Fruit fly (Drosophila melanogaster) whole organism, embryonic: ENCODE results near the gene CG3119.
A peak's percentile ranks its signal among the peaks of the same experiment; 100 is the strongest.

Source experiments
- Aef1 ChIP-seq: fragments of 200-800 bp; sonication (Bioruptor generic); IDR thresholded peaks from 3 replicates; pipeline ENCODE4 v1.3.6; 2022; ENCODE audit warnings: missing biosample characterization, missing genetic modification characterization
- BEAF-32 ChIP-seq: fragments of 200-800 bp; sonication (Bioruptor generic); optimal IDR thresholded peaks from 3 replicates; lab custom pipeline; 2017; ENCODE audit warnings: missing biosample characterization, missing genetic modification characterization, mild to moderate bottlenecking, moderate library complexity, missing genetic modification reagents
- Blimp-1 ChIP-seq: fragments of 200-800 bp; sonication (Bioruptor generic); optimal IDR thresholded peaks from 3 replicates; lab custom pipeline; 2018; ENCODE audit warnings: missing biosample characterization, missing genetic modification characterization, mild to moderate bottlenecking, moderate library complexity, missing genetic modification reagents
- CG10543 ChIP-seq: fragments of 200-800 bp; sonication (Bioruptor generic); optimal IDR thresholded peaks from 3 replicates; lab custom pipeline; 2017; ENCODE audit warnings: missing biosample characterization, mild to moderate bottlenecking, missing genetic modification characterization, moderate library complexity
- CG11085 ChIP-seq: fragments of 200-800 bp; sonication (Bioruptor generic); IDR thresholded peaks from 2 replicates; pipeline ENCODE4 v1.3.6; 2022; ENCODE audit warnings: missing biosample characterization, missing genetic modification characterization
- CG12104 ChIP-seq: fragments of 200-800 bp; sonication (Bioruptor generic); optimal IDR thresholded peaks from 3 replicates; lab custom pipeline; 2016; ENCODE audit warnings: missing biosample characterization, missing genetic modification characterization
- CG12299 ChIP-seq: fragments of 200-800 bp; sonication (Bioruptor generic); optimal IDR thresholded peaks from 2 replicates; lab custom pipeline; 2018; ENCODE audit warnings: missing biosample characterization, mild to moderate bottlenecking, missing genetic modification characterization
- CG12744 ChIP-seq: fragments of 200-800 bp; sonication (Bioruptor generic); optimal IDR thresholded peaks from 2 replicates; lab custom pipeline; 2016; ENCODE audit warnings: missing biosample characterization, missing genetic modification characterization
- CG15011 ChIP-seq: fragments of 200-800 bp; sonication (Bioruptor generic); optimal IDR thresholded peaks from 3 replicates; lab custom pipeline; 2018; ENCODE audit warnings: missing biosample characterization, mild to moderate bottlenecking, missing genetic modification characterization
- CG16863 ChIP-seq: fragments of 200-800 bp; sonication (Bioruptor generic); optimal IDR thresholded peaks from 3 replicates; lab custom pipeline; 2016; ENCODE audit warnings: missing biosample characterization, missing genetic modification characterization
- CG17359 ChIP-seq: fragments of 200-800 bp; sonication (Bioruptor generic); optimal IDR thresholded peaks from 3 replicates; lab custom pipeline; 2018; ENCODE audit warnings: missing biosample characterization, mild to moderate bottlenecking, missing genetic modification characterization, moderate library complexity
- CG17802 ChIP-seq: fragments of 200-800 bp; sonication (Bioruptor generic); optimal IDR thresholded peaks from 2 replicates; lab custom pipeline; 2018; ENCODE audit warnings: missing biosample characterization, mild to moderate bottlenecking, missing genetic modification characterization, moderate library complexity
- CG31365 ChIP-seq: fragments of 200-800 bp; sonication (Bioruptor generic); optimal IDR thresholded peaks from 2 replicates; lab custom pipeline; 2018; ENCODE audit warnings: missing biosample characterization, mild to moderate bottlenecking, missing genetic modification characterization
- CG3407 ChIP-seq: fragments of 200-800 bp; sonication (Bioruptor generic); optimal IDR thresholded peaks from 2 replicates; lab custom pipeline; 2018; ENCODE audit warnings: missing biosample characterization, mild to moderate bottlenecking, missing genetic modification characterization
- CG42726 ChIP-seq: fragments of 200-800 bp; sonication (Bioruptor generic); IDR thresholded peaks from 2 replicates; pipeline ENCODE4 v1.3.6; 2022; ENCODE audit warnings: missing biosample characterization, missing genetic modification characterization; ENCODE audit not compliant: partially characterized antibody
- CG6175 ChIP-seq: fragments of 200-800 bp; sonication (Bioruptor generic); IDR thresholded peaks from 3 replicates; pipeline ENCODE4 v1.3.6; 2022; ENCODE audit warnings: missing biosample characterization, missing genetic modification characterization
- CG7556 ChIP-seq: fragments of 200-800 bp; sonication (Bioruptor generic); optimal IDR thresholded peaks from 2 replicates; lab custom pipeline; 2017; ENCODE audit warnings: missing biosample characterization, mild to moderate bottlenecking, missing genetic modification characterization
- CG9609 ChIP-seq: fragments of 200-800 bp; sonication (Bioruptor generic); optimal IDR thresholded peaks from 3 replicates; lab custom pipeline; 2016; ENCODE audit warnings: missing biosample characterization, missing genetic modification characterization
- CTCF ChIP-seq: fragments of 200-800 bp; sonication (Bioruptor generic); optimal IDR thresholded peaks from 2 replicates; lab custom pipeline; 2017; ENCODE audit warnings: missing biosample characterization, mild to moderate bottlenecking, missing genetic modification characterization, moderate library complexity
- Dbx ChIP-seq: fragments of 200-800 bp; sonication (Bioruptor generic); IDR thresholded peaks from 3 replicates; pipeline ENCODE4 v1.3.6; 2022; ENCODE audit warnings: missing biosample characterization, missing genetic modification characterization
- Dek ChIP-seq: fragments of 200-800 bp; sonication (Bioruptor generic); optimal IDR thresholded peaks from 3 replicates; lab custom pipeline; 2019; ENCODE audit warnings: missing biosample characterization, mild to moderate bottlenecking, missing genetic modification characterization, moderate library complexity
- Doc3 ChIP-seq: fragments of 200-800 bp; sonication (Bioruptor generic); IDR thresholded peaks from 3 replicates; pipeline ENCODE4 v1.3.6; 2022; ENCODE audit warnings: missing biosample characterization, missing genetic modification characterization; ENCODE audit not compliant: partially characterized antibody
- Dref ChIP-seq: fragments of 200-800 bp; sonication (Bioruptor generic); IDR thresholded peaks from 2 replicates; pipeline ENCODE4 v1.3.6; 2022; ENCODE audit warnings: missing biosample characterization, missing genetic modification characterization
- Eip74EF ChIP-seq, 2 experiments: fragments of 200-800 bp in 1 of 2; fragments of >200 bp in 1 of 2; sonication (Bioruptor generic) in 1 of 2; optimal IDR thresholded peaks; 2 replicates each; lab custom pipeline; 2017 to 2019; ENCODE audit warnings: missing biosample characterization in 2 of 2, missing genetic modification characterization in 2 of 2, mild to moderate bottlenecking in 1 of 2, moderate library complexity in 1 of 2
- Elba2 ChIP-seq: fragments of 200-800 bp; sonication (Bioruptor generic); optimal IDR thresholded peaks from 3 replicates; lab custom pipeline; 2016; ENCODE audit warnings: missing biosample characterization, missing genetic modification characterization
- Ets65A ChIP-seq: fragments of 200-800 bp; sonication (Bioruptor generic); peaks from one replicate; lab custom pipeline; 2016; ENCODE audit warnings: missing biosample characterization, missing genetic modification characterization
- HmgD ChIP-seq: fragments of 200-800 bp; sonication (Bioruptor generic); optimal IDR thresholded peaks from 3 replicates; lab custom pipeline; 2016; ENCODE audit warnings: missing biosample characterization, missing genetic modification characterization
- Lim3 ChIP-seq: fragments of 200-800 bp; sonication (Bioruptor generic); IDR thresholded peaks from 2 replicates; pipeline ENCODE4 v1.3.6; 2022; ENCODE audit warnings: missing biosample characterization, missing genetic modification characterization
- MBD-R2 ChIP-seq: fragments of 200-800 bp; sonication (Bioruptor generic); IDR thresholded peaks from 2 replicates; pipeline ENCODE4 v1.3.6; 2022; ENCODE audit warnings: missing biosample characterization, missing genetic modification characterization
- MTF-1 ChIP-seq: fragments of 200-800 bp; sonication (Bioruptor generic); optimal IDR thresholded peaks from 2 replicates; lab custom pipeline; 2018; ENCODE audit warnings: missing biosample characterization, mild to moderate bottlenecking, missing genetic modification characterization, borderline replicate concordance
- Nf-YA ChIP-seq: fragments of 200-800 bp; sonication (Bioruptor generic); IDR thresholded peaks from 2 replicates; pipeline ENCODE4 v1.3.6; 2022; ENCODE audit warnings: missing biosample characterization, missing genetic modification characterization
- ap ChIP-seq: fragments of 200-800 bp; sonication (Bioruptor generic); IDR thresholded peaks from 2 replicates; pipeline ENCODE4 v1.3.6; 2022; ENCODE audit warnings: missing biosample characterization, missing genetic modification characterization
- ash1 ChIP-seq: fragments of 200-800 bp; sonication (Bioruptor generic); optimal IDR thresholded peaks from 2 replicates; lab custom pipeline; 2018; ENCODE audit warnings: missing biosample characterization, mild to moderate bottlenecking, missing genetic modification characterization
- cad ChIP-seq: fragments of >200 bp; optimal IDR thresholded peaks from 2 replicates; lab custom pipeline; 2017; ENCODE audit warnings: missing biosample characterization, missing genetic modification characterization
- chif ChIP-seq, 2 experiments: fragments of 200-800 bp; sonication (Bioruptor generic); optimal IDR thresholded peaks; 3 replicates each; lab custom pipeline; 2016; ENCODE audit warnings: missing biosample characterization in 2 of 2, missing genetic modification characterization in 2 of 2
- dati ChIP-seq: fragments of 200-800 bp; sonication (Bioruptor generic); IDR thresholded peaks from 2 replicates; pipeline ENCODE4 v1.3.6; 2022; ENCODE audit warnings: missing biosample characterization, missing genetic modification characterization
- eve ChIP-seq, 2 experiments: fragments of >200 bp; optimal IDR thresholded peaks; 2 replicates each; lab custom pipeline; 2017; ENCODE audit warnings: missing biosample characterization in 2 of 2, missing genetic modification characterization in 2 of 2
- exex ChIP-seq: fragments of 200-800 bp; sonication (Bioruptor generic); optimal IDR thresholded peaks from 4 replicates; lab custom pipeline; 2018; ENCODE audit warnings: missing biosample characterization, mild to moderate bottlenecking, missing genetic modification characterization, moderate library complexity
- fd96Cb ChIP-seq: fragments of 200-800 bp; sonication (Bioruptor generic); optimal IDR thresholded peaks from 2 replicates; lab custom pipeline; 2018; ENCODE audit warnings: missing biosample characterization, mild to moderate bottlenecking, missing genetic modification characterization, moderate library complexity
- her ChIP-seq: fragments of 200-800 bp; sonication (Bioruptor generic); optimal IDR thresholded peaks from 2 replicates; lab custom pipeline; 2016; ENCODE audit warnings: missing biosample characterization, missing genetic modification characterization
- jumu ChIP-seq: fragments of 200-800 bp; sonication (Bioruptor generic); optimal IDR thresholded peaks from 3 replicates; lab custom pipeline; 2016; ENCODE audit warnings: missing biosample characterization, missing genetic modification characterization
- lab ChIP-seq: fragments of 200-800 bp; sonication (Bioruptor generic); optimal IDR thresholded peaks from 3 replicates; lab custom pipeline; 2017; ENCODE audit warnings: missing biosample characterization, missing genetic modification characterization, mild to moderate bottlenecking, moderate library complexity, missing genetic modification reagents
- lola ChIP-seq, 3 experiments: fragments of >200 bp in 2 of 3; fragments of 200-800 bp in 1 of 3; sonication (Bioruptor generic) in 1 of 3; optimal IDR thresholded peaks; 2 replicates each; lab custom pipeline; 2017 to 2019; ENCODE audit warnings: missing biosample characterization in 3 of 3, missing genetic modification characterization in 3 of 3, mild to moderate bottlenecking in 1 of 3, moderate library complexity in 1 of 3
- nom ChIP-seq: fragments of 200-800 bp; sonication (Bioruptor generic); optimal IDR thresholded peaks from 2 replicates; lab custom pipeline; 2017; ENCODE audit warnings: missing biosample characterization, missing genetic modification characterization, mild to moderate bottlenecking, moderate library complexity, missing genetic modification reagents
- phol ChIP-seq: fragments of 200-800 bp; sonication (Bioruptor generic); optimal IDR thresholded peaks from 3 replicates; lab custom pipeline; 2018; ENCODE audit warnings: missing biosample characterization, mild to moderate bottlenecking, missing genetic modification characterization, moderate library complexity
- sima ChIP-seq: fragments of 200-800 bp; sonication (Bioruptor generic); optimal IDR thresholded peaks from 2 replicates; lab custom pipeline; 2016; ENCODE audit warnings: missing biosample characterization, missing genetic modification characterization
- sna ChIP-seq: fragments of 200-800 bp; sonication (Bioruptor generic); IDR thresholded peaks from 2 replicates; pipeline ENCODE4 v1.3.6; 2022; ENCODE audit warnings: missing biosample characterization, missing genetic modification characterization; ENCODE audit not compliant: partially characterized antibody
- stwl ChIP-seq: fragments of 200-800 bp; sonication (Bioruptor generic); optimal IDR thresholded peaks from 3 replicates; lab custom pipeline; 2018; ENCODE audit warnings: missing biosample characterization, mild to moderate bottlenecking, missing genetic modification characterization, moderate library complexity
- unc-4 ChIP-seq: fragments of 200-800 bp; sonication (Bioruptor generic); IDR thresholded peaks from 2 replicates; pipeline ENCODE4 v1.3.6; 2022; ENCODE audit warnings: missing biosample characterization, missing genetic modification characterization; ENCODE audit not compliant: partially characterized antibody

Gene CG3119

dm6 chr2L:2830341-2830800, 7.3 kb downstream of the CG3119 start (continued):
- TF ChIP-seq Dbx (GFP tag; lab: Robert Waterston, UW) (no peak; the same call in none of the 3 replicates), Dek (tag; lab: Kevin White, UChicago) (peak; percentile 76), MBD-R2 (no peak; the same call in 1 of the 2 replicates), CG12744 (GFP tag; lab: Kevin White, UChicago) (peak; percentile 46), Elba2 (no peak), Ets65A (GFP tag; lab: Kevin White, UChicago) (peak; percentile 76), Lim3 (GFP tag; lab: Robert Waterston, UW) (no peak), CG42726 (GFP tag; lab: Robert Waterston, UW) (no peak), CG11085 (GFP tag; lab: Robert Waterston, UW) (peak; percentile 41; the same call in 1 of the 2 replicates), CTCF (GFP tag; lab: Kevin White, UChicago) (peak; percentile 45), CG7556 (GFP tag; lab: Kevin White, UChicago) (peak; percentile 97), nom (GFP tag; lab: Kevin White, UChicago) (peak; percentile 78), dati (GFP tag; lab: Robert Waterston, UW) (0 out of 2 replicates have a peak, but pooled peaks have one; percentile 3), lab (GFP tag; lab: Kevin White, UChicago) (peak; percentile 86), CG3407 (peak; percentile 81), cad (GFP tag; lab: Kevin White, UChicago) (no peak), BEAF-32 (GFP tag; lab: Kevin White, UChicago) (no peak), CG9609 (no peak), phol (tag; lab: Kevin White, UChicago) (peak; percentile 94), stwl (tag; lab: Kevin White, UChicago) (no peak), Doc3 (no peak), CG6175 (GFP tag; lab: Robert Waterston, UW) (no peak), chif (GFP tag; optimal IDR thresholded peaks at IDR 0.05; lab: Kevin White, UChicago) (peak; percentile 36 to 81), CG12299 (tag; lab: Kevin White, UChicago) (peak; percentile 61), CG15011 (GFP tag; lab: Kevin White, UChicago) (peak; percentile 86), lola (GFP tag; optimal IDR thresholded peaks at IDR 0.05; lab: Kevin White, UChicago) (peak in 1 of 3 experiments; percentile 97), sima (GFP tag; lab: Kevin White, UChicago) (no peak), CG12104 (GFP tag; lab: Kevin White, UChicago) (peak; percentile 91), her (GFP tag; lab: Kevin White, UChicago) (no peak), ash1 (GFP tag; lab: Kevin White, UChicago) (no peak), CG17359 (tag; lab: Kevin White, UChicago) (peak; percentile 80), Nf-YA (GFP tag; lab: Robert Waterston, UW) (peak; percentile 47), Eip74EF (GFP tag; optimal IDR thresholded peaks at IDR 0.05; lab: Kevin White, UChicago) (peak in 1 of 2 experiments; percentile 93), jumu (GFP tag; lab: Kevin White, UChicago) (peak; percentile 5), Dref (GFP tag; lab: Robert Waterston, UW) (no peak), HmgD (GFP tag; lab: Kevin White, UChicago) (no peak), unc-4 (no peak), ap (GFP tag; lab: Robert Waterston, UW) (peak; percentile 51; the same call in 1 of the 2 replicates), CG17802 (tag; lab: Kevin White, UChicago) (peak; percentile 27), eve (GFP tag; optimal IDR thresholded peaks at IDR 0.05; lab: Kevin White, UChicago) (peak in 1 of 2 experiments; percentile 97), exex (tag; lab: Kevin White, UChicago) (peak; percentile 50), MTF-1 (GFP tag; lab: Kevin White, UChicago) (no peak), Blimp-1 (peak; percentile 78), fd96Cb (tag; lab: Kevin White, UChicago) (peak; percentile 89), CG10543 (GFP tag; lab: Kevin White, UChicago) (peak; percentile 75), sna (GFP tag; lab: Robert Waterston, UW) (no peak), Aef1 (GFP tag; lab: Robert Waterston, UW) (peak; percentile 56; the same call in 2 of the 3 replicates), CG16863 (GFP tag; lab: Kevin White, UChicago) (peak; percentile 30), CG31365 (tag; lab: Kevin White, UChicago) (no peak)
